Worm (Caenorhabditis elegans) whole organism, L2 larva: Measurements from ENCODE around the gene bath-33.

Experiments used
- ama-1 ChIP-seq: fragments of 150-350 bp; optimal IDR thresholded peaks from 2 replicates; lab custom pipeline; 2018; ENCODE audit warnings: inconsistent platforms
- blmp-1 ChIP-seq: sonication (generic microtip); optimal IDR thresholded peaks from 2 replicates; lab custom pipeline; 2017; ENCODE audit warnings: missing genetic modification characterization, mild to moderate bottlenecking, missing compliant biosample characterization, antibody characterized with exemption, moderate library complexity; ENCODE audit not compliant: insufficient read depth
- lin-13 ChIP-seq: fragments of 150-350 bp; optimal IDR thresholded peaks from 2 replicates; lab custom pipeline; 2014; ENCODE audit warnings: missing biosample characterization, missing genetic modification reagents, missing genetic modification characterization
- mdl-1 ChIP-seq, 2 experiments: fragments of 150-350 bp in 1 of 2; sonication (generic microtip) in 1 of 2; optimal IDR thresholded peaks; 2 replicates each; lab custom pipeline; 2017; ENCODE audit warnings: missing biosample characterization in 2 of 2, missing genetic modification characterization in 2 of 2
- nhr-21 ChIP-seq: fragments of 150-350 bp; optimal IDR thresholded peaks from 2 replicates; lab custom pipeline; 2014; ENCODE audit warnings: missing biosample characterization, missing genetic modification characterization
- nhr-25 ChIP-seq: fragments of 150-350 bp; sonication (generic microtip); optimal IDR thresholded peaks from 3 replicates; lab custom pipeline; 2014; ENCODE audit warnings: missing biosample characterization, missing genetic modification characterization
- snpc-4 ChIP-seq: fragments of 150-350 bp; optimal IDR thresholded peaks from 2 replicates; lab custom pipeline; 2014; ENCODE audit warnings: missing biosample characterization, missing genetic modification characterization
- unc-55 ChIP-seq: fragments of 150-350 bp; sonication (generic microtip); optimal IDR thresholded peaks from 3 replicates; lab custom pipeline; 2014; ENCODE audit warnings: missing biosample characterization, missing genetic modification reagents, missing genetic modification characterization

- no peak for TF ChIP-seq snpc-4
- no peak for TF ChIP-seq blmp-1
- TF ChIP-seq nhr-25 (tag; lab: Kevin White, UChicago): no peak
- TF ChIP-seq unc-55 (GFP tag; lab: Kevin White, UChicago): no peak
- TF ChIP-seq nhr-21 (tag; lab: Kevin White, UChicago): no peak
- TF ChIP-seq lin-13 (GFP tag; lab: Kevin White, UChicago): no peak
- TF ChIP-seq ama-1: no peak
- no peak for TF ChIP-seq mdl-1 (tag; optimal IDR thresholded peaks at IDR 0.05; lab: Kevin White, UChicago)
These were observed 16.1 kb downstream of the bath-33 start, which contains the start of gene T07H3.7 for ce11 chrII:1589845-1590244.
